Fruit fly (Drosophila melanogaster): ENCODE results near the gene mbc.

DNA sequence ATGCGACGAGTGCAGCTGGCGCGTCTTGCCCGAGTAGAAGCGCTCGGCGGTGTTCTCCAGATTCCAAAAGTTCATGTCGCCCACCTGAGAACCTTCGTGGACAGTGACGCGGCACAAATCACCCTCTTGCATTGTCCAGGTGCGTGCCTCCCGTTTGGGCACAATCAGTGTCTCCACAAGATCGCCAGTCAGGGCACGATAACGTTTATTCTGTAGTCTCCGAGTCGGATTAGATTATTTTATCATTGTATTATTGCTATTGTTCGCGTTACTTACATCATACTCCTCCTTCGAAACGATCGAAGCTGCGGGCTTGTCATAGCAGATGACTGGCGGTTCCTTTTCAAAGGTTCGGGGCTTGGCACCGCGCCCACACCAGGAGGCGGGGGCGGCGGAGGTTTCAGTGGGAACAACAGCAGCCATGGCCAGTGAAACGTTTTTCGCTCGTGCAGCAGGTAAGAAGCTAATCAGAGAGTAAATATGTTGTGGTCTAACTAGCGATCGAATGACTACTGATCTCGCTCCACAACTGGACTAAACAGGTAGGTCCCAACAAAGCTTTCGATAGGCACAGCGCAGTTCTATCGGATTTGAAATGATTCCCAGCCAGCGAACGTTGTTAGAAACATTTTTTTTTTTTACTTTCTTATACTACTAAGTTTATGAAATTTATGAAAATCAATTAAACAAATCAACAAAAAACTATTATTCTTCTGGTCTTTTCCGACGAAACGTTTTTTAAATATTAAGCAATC, 7.8 kb upstream of the mbc start, which contains the start of gene CG10208:
- TF ChIP-seq Mnt (GFP tag; optimal IDR thresholded peaks at IDR 0.05) (peak; percentile 67), CG11617 (GFP tag; optimal IDR thresholded peaks at IDR 0.05) (no peak), cnc (optimal IDR thresholded peaks at IDR 0.05) (peak in 1 of 2 experiments; percentile 52), pad (GFP tag; optimal IDR thresholded peaks at IDR 0.05) (no peak), CG7045 (GFP tag; optimal IDR thresholded peaks at IDR 0.05) (no peak), Crg-1 (GFP tag; optimal IDR thresholded peaks at IDR 0.05) (no peak), kay (GFP tag; ENCODE audit: borderline replicate concordance) (no peak), CG33017 (tag; optimal IDR thresholded peaks at IDR 0.05) (no peak), Clk (GFP tag; optimal IDR thresholded peaks at IDR 0.05) (no peak), CG12768 (GFP tag; optimal IDR thresholded peaks at IDR 0.05) (peak; percentile 32)
